Fruit fly (Drosophila melanogaster) Kc167 (cell line): ENCODE data around the gene meng.

Source experiments
- insv ChIP-seq: fragments of >200 bp; optimal IDR thresholded peaks from 3 replicates; lab custom pipeline; 2018; ENCODE audit warnings: missing external identifiers
- ttk ChIP-seq: sonication (Bioruptor generic); optimal IDR thresholded peaks from 2 replicates; lab custom pipeline; 2017; ENCODE audit warnings: missing external identifiers

dm6 chr2L:6773645-6774044 lies 31.3 kb downstream of the meng start, which contains the start of gene CG17378:
- TF ChIP-seq insv (lab: Kevin White, UChicago) (no peak), ttk (lab: Kevin White, UChicago) (no peak)
